Fruit fly (Drosophila melanogaster) whole organism, prepupa: ENCODE measurements at regions not wholly inside any gene's neighbourhood (a gene's known extent, or its start where the extent isn't known, plus 50 kb on each side); places are given as distances from the start of the nearest gene placed in this dataset.

Experiments
- Blimp-1 ChIP-seq: fragments of 200-800 bp; sonication (Bioruptor generic); optimal IDR thresholded peaks from 3 replicates; lab custom pipeline; 2017; ENCODE audit warnings: missing biosample characterization, missing genetic modification characterization, mild to moderate bottlenecking, moderate library complexity, missing genetic modification reagents
- CG10631 ChIP-seq: fragments of 200-800 bp; sonication (Bioruptor generic); optimal IDR thresholded peaks from 2 replicates; lab custom pipeline; 2016; ENCODE audit warnings: missing biosample characterization, missing genetic modification characterization
- CG10669 ChIP-seq: fragments of 200-800 bp; sonication (Bioruptor generic); optimal IDR thresholded peaks from 3 replicates; lab custom pipeline; 2018; ENCODE audit warnings: missing biosample characterization, mild to moderate bottlenecking, missing genetic modification characterization, moderate library complexity
- CG11294 ChIP-seq: fragments of 200-800 bp; sonication (Bioruptor generic); IDR thresholded peaks from 2 replicates; pipeline ENCODE4 v1.3.6; 2022; ENCODE audit warnings: missing biosample characterization, missing genetic modification characterization
- CG11762 ChIP-seq: fragments of 200-800 bp; sonication (Bioruptor generic); optimal IDR thresholded peaks from 3 replicates; lab custom pipeline; 2016; ENCODE audit warnings: missing biosample characterization, missing genetic modification characterization; ENCODE audit not compliant: insufficient read depth
- CG1621 ChIP-seq: fragments of 200-800 bp; sonication (Bioruptor generic); optimal IDR thresholded peaks from 3 replicates; lab custom pipeline; 2018; ENCODE audit warnings: missing biosample characterization, mild to moderate bottlenecking, missing genetic modification characterization
- CG3032 ChIP-seq: fragments of 200-800 bp; optimal IDR thresholded peaks from 2 replicates; lab custom pipeline; 2019; ENCODE audit warnings: missing biosample characterization, mild to moderate bottlenecking, missing genetic modification characterization, moderate library complexity
- CG32006 ChIP-seq: fragments of 200-800 bp; sonication (Bioruptor generic); optimal IDR thresholded peaks from 3 replicates; lab custom pipeline; 2017; ENCODE audit warnings: missing biosample characterization, mild to moderate bottlenecking, missing genetic modification characterization
- CG34406 ChIP-seq: fragments of 200-800 bp; sonication (Bioruptor generic); optimal IDR thresholded peaks from 3 replicates; lab custom pipeline; 2016; ENCODE audit warnings: missing biosample characterization, missing genetic modification characterization
- CG3919 ChIP-seq: fragments of 200-800 bp; sonication (Bioruptor generic); optimal IDR thresholded peaks from 3 replicates; lab custom pipeline; 2016; ENCODE audit warnings: missing biosample characterization, missing genetic modification characterization
- CG6276 ChIP-seq: fragments of 200-800 bp; sonication (Bioruptor generic); optimal IDR thresholded peaks from 2 replicates; lab custom pipeline; 2017; ENCODE audit warnings: missing biosample characterization, mild to moderate bottlenecking, missing genetic modification characterization
- CG6792 ChIP-seq: fragments of 200-800 bp; sonication (Bioruptor generic); optimal IDR thresholded peaks from 3 replicates; lab custom pipeline; 2016; ENCODE audit warnings: missing biosample characterization, missing genetic modification characterization
- CG8319 ChIP-seq: fragments of 200-800 bp; sonication (Bioruptor generic); optimal IDR thresholded peaks from 3 replicates; lab custom pipeline; 2016; ENCODE audit warnings: missing biosample characterization, missing genetic modification characterization
- CG8632 ChIP-seq: fragments of 200-800 bp; sonication (Bioruptor generic); optimal IDR thresholded peaks from 3 replicates; lab custom pipeline; 2016; ENCODE audit warnings: missing biosample characterization, missing genetic modification characterization
- CG9139 ChIP-seq: fragments of 200-800 bp; sonication (Bioruptor generic); optimal IDR thresholded peaks from 3 replicates; lab custom pipeline; 2017; ENCODE audit warnings: missing biosample characterization, mild to moderate bottlenecking, missing genetic modification characterization
- Eip75B ChIP-seq: fragments of 200-800 bp; sonication (Bioruptor generic); optimal IDR thresholded peaks from 3 replicates; lab custom pipeline; 2016; ENCODE audit warnings: missing biosample characterization, missing genetic modification characterization
- Eip78C ChIP-seq: fragments of 200-800 bp; sonication (Bioruptor generic); peaks from one replicate; lab custom pipeline; 2016; ENCODE audit warnings: missing biosample characterization, missing genetic modification characterization
- Ets96B ChIP-seq: fragments of 200-800 bp; optimal IDR thresholded peaks from 2 replicates; lab custom pipeline; 2019; ENCODE audit warnings: missing biosample characterization, mild to moderate bottlenecking, missing genetic modification characterization, moderate library complexity
- Gug ChIP-seq: fragments of 200-800 bp; sonication (Bioruptor generic); IDR thresholded peaks from 2 replicates; pipeline ENCODE4 v1.3.6; 2022; ENCODE audit warnings: missing biosample characterization, missing genetic modification characterization
- Hr4 ChIP-seq: fragments of 200-800 bp; sonication (Bioruptor generic); optimal IDR thresholded peaks from 3 replicates; lab custom pipeline; 2016; ENCODE audit warnings: missing biosample characterization, missing genetic modification characterization
- Lpt ChIP-seq: fragments of 200-800 bp; sonication (Bioruptor generic); optimal IDR thresholded peaks from 3 replicates; lab custom pipeline; 2016; ENCODE audit warnings: missing biosample characterization, missing genetic modification characterization
- Met ChIP-seq: fragments of 200-800 bp; sonication (Bioruptor generic); optimal IDR thresholded peaks from 3 replicates; lab custom pipeline; 2016; ENCODE audit warnings: missing biosample characterization, missing genetic modification characterization
- OdsH ChIP-seq: fragments of 200-800 bp; sonication (Bioruptor generic); optimal IDR thresholded peaks from 3 replicates; lab custom pipeline; 2016; ENCODE audit warnings: missing biosample characterization, missing genetic modification characterization
- Smox ChIP-seq: fragments of 200-800 bp; sonication (Bioruptor generic); optimal IDR thresholded peaks from 3 replicates; lab custom pipeline; 2016; ENCODE audit warnings: missing biosample characterization, missing genetic modification characterization
- Sox102F ChIP-seq: fragments of 200-800 bp; sonication (Bioruptor generic); optimal IDR thresholded peaks from 2 replicates; lab custom pipeline; 2016; ENCODE audit warnings: missing biosample characterization, mild to moderate bottlenecking, missing genetic modification characterization
- Sox15 ChIP-seq: fragments of 200-800 bp; sonication (Bioruptor generic); optimal IDR thresholded peaks from 3 replicates; lab custom pipeline; 2016; ENCODE audit warnings: missing biosample characterization, missing genetic modification characterization
- acj6 ChIP-seq: fragments of 200-800 bp; sonication (Bioruptor generic); optimal IDR thresholded peaks from 3 replicates; lab custom pipeline; 2016; ENCODE audit warnings: missing biosample characterization, missing genetic modification characterization
- dsx ChIP-seq: fragments of 200-800 bp; optimal IDR thresholded peaks from 3 replicates; lab custom pipeline; 2019; ENCODE audit warnings: missing biosample characterization, mild to moderate bottlenecking, missing genetic modification characterization, moderate library complexity; ENCODE audit not compliant: poor library complexity, severe bottlenecking
- eg ChIP-seq: fragments of 200-800 bp; sonication (Bioruptor generic); IDR thresholded peaks from 3 replicates; pipeline ENCODE4 v1.3.6; 2022; ENCODE audit warnings: missing biosample characterization, missing genetic modification characterization
- esn ChIP-seq: fragments of 200-800 bp; sonication (Bioruptor generic); optimal IDR thresholded peaks from 2 replicates; lab custom pipeline; 2016; ENCODE audit warnings: missing biosample characterization, mild to moderate bottlenecking, missing genetic modification characterization, moderate library complexity
- fd85E ChIP-seq: fragments of 200-800 bp; sonication (Bioruptor generic); optimal IDR thresholded peaks from 3 replicates; lab custom pipeline; 2016; ENCODE audit warnings: missing biosample characterization, missing genetic modification characterization
- fkh ChIP-seq: fragments of 200-800 bp; sonication (Bioruptor generic); optimal IDR thresholded peaks from 3 replicates; lab custom pipeline; 2017; ENCODE audit warnings: missing biosample characterization, mild to moderate bottlenecking, missing genetic modification characterization, moderate library complexity
- pdm3 ChIP-seq: fragments of 200-800 bp; sonication (Bioruptor generic); optimal IDR thresholded peaks from 3 replicates; lab custom pipeline; 2016; ENCODE audit warnings: missing biosample characterization, missing genetic modification characterization
- ss ChIP-seq, 2 experiments: fragments of 200-800 bp; sonication (Bioruptor generic); optimal IDR thresholded peaks; 2 replicates in 1 of 2; 3 replicates in 1 of 2; lab custom pipeline; 2017 to 2018; ENCODE audit warnings: mild to moderate bottlenecking in 2 of 2, missing biosample characterization in 2 of 2, missing genetic modification characterization in 2 of 2, moderate library complexity in 1 of 2
- svp ChIP-seq: fragments of 200-800 bp; sonication (Bioruptor generic); peaks from one replicate; lab custom pipeline; 2016; ENCODE audit warnings: missing biosample characterization, missing genetic modification characterization

DNA sequence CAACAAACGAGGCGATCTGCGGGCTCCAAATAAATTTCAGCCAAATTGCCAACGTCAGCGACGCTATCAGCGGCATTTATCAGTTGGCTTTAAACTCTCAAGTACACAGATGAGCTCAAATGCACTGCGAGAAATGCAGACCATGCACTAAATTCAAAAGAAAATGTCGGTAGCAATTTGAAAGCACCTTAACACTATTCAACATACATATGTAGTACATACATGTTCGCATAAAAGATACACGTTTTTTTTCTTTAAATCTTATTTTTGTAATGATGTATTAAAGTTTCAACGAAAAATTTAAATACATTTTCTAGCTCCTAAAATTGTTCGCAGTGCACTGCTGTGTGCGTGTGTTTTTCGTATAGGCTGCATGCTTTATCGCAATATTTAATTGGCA, 73.5 kb downstream of the Ste12DOR start (continued):
- TF ChIP-seq esn (GFP tag; lab: Kevin White, UChicago) (peak; percentile 29), fkh (GFP tag; lab: Kevin White, UChicago) (no peak), CG9139 (GFP tag; lab: Kevin White, UChicago) (no peak), CG10669 (GFP tag; lab: Kevin White, UChicago) (peak; percentile 34), svp (GFP tag; lab: Kevin White, UChicago) (peak; percentile 77), CG1621 (tag; lab: Kevin White, UChicago) (no peak), Eip75B (GFP tag; lab: Kevin White, UChicago) (peak; percentile 25), dsx (GFP tag; lab: Kevin White, UChicago) (no peak), CG10631 (GFP tag; lab: Kevin White, UChicago) (peak; percentile 37), CG11294 (GFP tag; lab: Robert Waterston, UW) (no peak), CG8632 (GFP tag; lab: Kevin White, UChicago) (peak; percentile 12), Blimp-1 (GFP tag; lab: Kevin White, UChicago) (no peak), Sox102F (GFP tag; lab: Kevin White, UChicago) (no peak), Lpt (GFP tag; lab: Kevin White, UChicago) (no peak), eg (GFP tag; lab: Robert Waterston, UW) (peak; percentile 40; the same call in 1 of the 3 replicates), CG6276 (GFP tag; lab: Kevin White, UChicago) (peak; percentile 46), Smox (peak; percentile 55), CG3919 (peak; percentile 37), CG11762 (GFP tag; lab: Kevin White, UChicago) (peak; percentile 53), acj6 (GFP tag; lab: Kevin White, UChicago) (peak; percentile 47), CG34406 (GFP tag; lab: Kevin White, UChicago) (peak; percentile 42), fd85E (GFP tag; lab: Kevin White, UChicago) (no peak), CG6792 (GFP tag; lab: Kevin White, UChicago) (peak; percentile 41), CG3032 (tag; lab: Kevin White, UChicago) (peak; percentile 36), Hr4 (GFP tag; lab: Kevin White, UChicago) (peak; percentile 46), Ets96B (peak; percentile 34), CG8319 (GFP tag; lab: Kevin White, UChicago) (peak; percentile 6), Gug (GFP tag; lab: Robert Waterston, UW) (peak; percentile 55), Met (GFP tag; lab: Kevin White, UChicago) (peak; percentile 56), Sox15 (GFP tag; lab: Kevin White, UChicago) (peak; percentile 22), OdsH (peak; percentile 54), pdm3 (GFP tag; lab: Kevin White, UChicago) (peak; percentile 63)

DNA sequence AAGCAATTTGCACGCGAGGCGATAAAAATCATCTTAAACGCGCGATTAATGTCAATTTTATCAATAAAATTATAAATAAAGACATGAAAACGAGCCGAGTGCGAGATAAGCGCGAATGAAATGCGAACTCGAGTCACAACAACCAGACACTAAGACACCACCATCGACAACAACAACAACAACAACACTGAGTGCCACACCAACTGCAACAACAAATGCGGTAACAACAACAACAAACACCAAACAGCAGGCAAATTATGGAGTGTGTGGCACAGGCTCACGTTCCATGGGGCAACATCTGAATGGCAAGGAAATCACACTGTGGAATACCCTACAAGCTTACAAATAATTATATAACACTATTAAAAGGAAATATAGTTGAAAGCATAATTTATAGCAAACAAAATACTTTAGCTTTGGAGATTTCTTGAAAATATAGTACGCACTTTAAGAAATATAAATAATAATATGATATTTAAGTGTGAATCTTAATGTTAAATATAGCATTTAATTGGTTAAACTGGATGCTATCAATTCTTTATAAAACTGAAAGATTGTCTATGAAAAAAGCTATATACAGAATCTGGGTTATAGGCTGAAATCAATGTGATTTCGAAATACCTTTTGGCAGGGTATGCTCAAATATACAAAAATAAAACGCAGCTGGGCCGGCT, 65.7 kb downstream of the Ste12DOR start:
- peak; percentile 76 for TF ChIP-seq Eip78C (GFP tag; lab: Kevin White, UChicago)
- peak; percentile 11 for TF ChIP-seq CG32006 (GFP tag; lab: Kevin White, UChicago)
- no peak for TF ChIP-seq Eip75B (GFP tag; lab: Kevin White, UChicago)
- peak in 1 of 2 experiments; percentile 31 for TF ChIP-seq ss (GFP tag; optimal IDR thresholded peaks at IDR 0.05; lab: Kevin White, UChicago)
- peak; percentile 13 for TF ChIP-seq CG10631 (GFP tag; lab: Kevin White, UChicago)
- no peak for TF ChIP-seq CG6276 (GFP tag; lab: Kevin White, UChicago)
- peak; percentile 0 for TF ChIP-seq acj6 (GFP tag; lab: Kevin White, UChicago)
- peak; percentile 15 for TF ChIP-seq dsx (GFP tag; lab: Kevin White, UChicago)
- peak; percentile 19 for TF ChIP-seq esn (GFP tag; lab: Kevin White, UChicago)
